Fruit fly (Drosophila melanogaster) whole organism, pupa: ENCODE results near the gene Mur82C.

Experiments
- CG13204 ChIP-seq: fragments of 200-800 bp; sonication (Bioruptor generic); optimal IDR thresholded peaks from 2 replicates; lab custom pipeline; 2018; ENCODE audit warnings: missing biosample characterization, mild to moderate bottlenecking, missing genetic modification characterization, moderate library complexity
- CG17806 ChIP-seq: fragments of 200-800 bp; sonication (Bioruptor generic); optimal IDR thresholded peaks from 2 replicates; lab custom pipeline; 2018; ENCODE audit warnings: missing biosample characterization, mild to moderate bottlenecking, missing genetic modification characterization, moderate library complexity

- TF ChIP-seq CG17806 (tag; lab: Kevin White, UChicago) (no peak), CG13204 (GFP tag; lab: Kevin White, UChicago) (no peak)
These were observed 16.9 kb upstream of the Mur82C start for dm6 chr3R:4524144-4524784.
